Worm (Caenorhabditis elegans): ENCODE results near the gene frpr-3.

- TF ChIP-seq flt-1 (GFP tag; IDR thresholded peaks at IDR 0.05) (no peak), tab-1 (GFP tag; IDR thresholded peaks at IDR 0.05) (no peak)
Observed at ce11 chrV:7786639-7787038, 15.6 kb downstream of the frpr-3 start.
